Fruit fly (Drosophila melanogaster) whole organism, prepupa: ENCODE measurements around the gene CG18262.
A peak's percentile ranks its signal among the peaks of the same experiment; 100 is the strongest.

Source experiments
- Blimp-1 ChIP-seq: fragments of 200-800 bp; sonication (Bioruptor generic); optimal IDR thresholded peaks from 3 replicates; lab custom pipeline; 2017; ENCODE audit warnings: missing biosample characterization, missing genetic modification characterization, mild to moderate bottlenecking, moderate library complexity, missing genetic modification reagents
- CG10631 ChIP-seq: fragments of 200-800 bp; sonication (Bioruptor generic); optimal IDR thresholded peaks from 2 replicates; lab custom pipeline; 2016; ENCODE audit warnings: missing biosample characterization, missing genetic modification characterization
- CG10669 ChIP-seq: fragments of 200-800 bp; sonication (Bioruptor generic); optimal IDR thresholded peaks from 3 replicates; lab custom pipeline; 2018; ENCODE audit warnings: missing biosample characterization, mild to moderate bottlenecking, missing genetic modification characterization, moderate library complexity
- CG11762 ChIP-seq: fragments of 200-800 bp; sonication (Bioruptor generic); optimal IDR thresholded peaks from 3 replicates; lab custom pipeline; 2016; ENCODE audit warnings: missing biosample characterization, missing genetic modification characterization; ENCODE audit not compliant: insufficient read depth
- CG11902 ChIP-seq: fragments of 200-800 bp; sonication (Bioruptor generic); optimal IDR thresholded peaks from 3 replicates; lab custom pipeline; 2016; ENCODE audit warnings: missing biosample characterization, missing genetic modification characterization
- CG15336 ChIP-seq: fragments of 200-800 bp; sonication (Bioruptor generic); IDR thresholded peaks from 2 replicates; pipeline ENCODE4 v1.3.6; 2022; ENCODE audit warnings: missing biosample characterization, missing genetic modification characterization
- CG1621 ChIP-seq: fragments of 200-800 bp; sonication (Bioruptor generic); optimal IDR thresholded peaks from 3 replicates; lab custom pipeline; 2018; ENCODE audit warnings: missing biosample characterization, mild to moderate bottlenecking, missing genetic modification characterization
- CG3032 ChIP-seq: fragments of 200-800 bp; optimal IDR thresholded peaks from 2 replicates; lab custom pipeline; 2019; ENCODE audit warnings: missing biosample characterization, mild to moderate bottlenecking, missing genetic modification characterization, moderate library complexity
- CG31627 ChIP-seq: fragments of 200-800 bp; sonication (Bioruptor generic); optimal IDR thresholded peaks from 3 replicates; lab custom pipeline; 2016; ENCODE audit warnings: missing biosample characterization, missing genetic modification characterization
- CG32006 ChIP-seq: fragments of 200-800 bp; sonication (Bioruptor generic); optimal IDR thresholded peaks from 3 replicates; lab custom pipeline; 2017; ENCODE audit warnings: missing biosample characterization, mild to moderate bottlenecking, missing genetic modification characterization
- CG3919 ChIP-seq: fragments of 200-800 bp; sonication (Bioruptor generic); optimal IDR thresholded peaks from 3 replicates; lab custom pipeline; 2016; ENCODE audit warnings: missing biosample characterization, missing genetic modification characterization
- CG4318 ChIP-seq: fragments of 200-800 bp; sonication (Bioruptor generic); optimal IDR thresholded peaks from 3 replicates; lab custom pipeline; 2017; ENCODE audit warnings: missing biosample characterization, mild to moderate bottlenecking, missing genetic modification characterization
- CG6163 ChIP-seq: fragments of 200-800 bp; sonication (Bioruptor generic); IDR thresholded peaks from 3 replicates; pipeline ENCODE4 v1.3.6; 2022; ENCODE audit warnings: missing biosample characterization, missing genetic modification characterization
- CG6276 ChIP-seq: fragments of 200-800 bp; sonication (Bioruptor generic); optimal IDR thresholded peaks from 2 replicates; lab custom pipeline; 2017; ENCODE audit warnings: missing biosample characterization, mild to moderate bottlenecking, missing genetic modification characterization
- CG6792 ChIP-seq: fragments of 200-800 bp; sonication (Bioruptor generic); optimal IDR thresholded peaks from 3 replicates; lab custom pipeline; 2016; ENCODE audit warnings: missing biosample characterization, missing genetic modification characterization
- CG6808 ChIP-seq: fragments of 200-800 bp; sonication (Bioruptor generic); optimal IDR thresholded peaks from 3 replicates; lab custom pipeline; 2017; ENCODE audit warnings: missing biosample characterization, missing genetic modification characterization, mild to moderate bottlenecking, moderate library complexity, missing genetic modification reagents
- CG6854 ChIP-seq: fragments of 200-800 bp; sonication (Bioruptor generic); optimal IDR thresholded peaks from 2 replicates; lab custom pipeline; 2017; ENCODE audit warnings: missing biosample characterization, mild to moderate bottlenecking, missing genetic modification characterization
- CG7368 ChIP-seq: fragments of 200-800 bp; sonication (Bioruptor generic); optimal IDR thresholded peaks from 3 replicates; lab custom pipeline; 2016; ENCODE audit warnings: missing biosample characterization, missing genetic modification characterization
- CG8119 ChIP-seq: fragments of 200-800 bp; sonication (Bioruptor generic); IDR thresholded peaks from 3 replicates; pipeline ENCODE4 v1.3.6; 2022; ENCODE audit warnings: missing biosample characterization, missing genetic modification characterization
- CG8632 ChIP-seq: fragments of 200-800 bp; sonication (Bioruptor generic); optimal IDR thresholded peaks from 3 replicates; lab custom pipeline; 2016; ENCODE audit warnings: missing biosample characterization, missing genetic modification characterization
- Eip75B ChIP-seq: fragments of 200-800 bp; sonication (Bioruptor generic); optimal IDR thresholded peaks from 3 replicates; lab custom pipeline; 2016; ENCODE audit warnings: missing biosample characterization, missing genetic modification characterization
- Eip78C ChIP-seq: fragments of 200-800 bp; sonication (Bioruptor generic); peaks from one replicate; lab custom pipeline; 2016; ENCODE audit warnings: missing biosample characterization, missing genetic modification characterization
- Eip93F ChIP-seq: fragments of 200-800 bp; sonication (Bioruptor generic); optimal IDR thresholded peaks from 2 replicates; lab custom pipeline; 2016; ENCODE audit warnings: missing biosample characterization, mild to moderate bottlenecking, missing genetic modification characterization
- Ets96B ChIP-seq: fragments of 200-800 bp; optimal IDR thresholded peaks from 2 replicates; lab custom pipeline; 2019; ENCODE audit warnings: missing biosample characterization, mild to moderate bottlenecking, missing genetic modification characterization, moderate library complexity
- Gug ChIP-seq: fragments of 200-800 bp; sonication (Bioruptor generic); IDR thresholded peaks from 2 replicates; pipeline ENCODE4 v1.3.6; 2022; ENCODE audit warnings: missing biosample characterization, missing genetic modification characterization
- Hr38 ChIP-seq: sonication (Bioruptor generic); optimal IDR thresholded peaks from 2 replicates; lab custom pipeline; 2016; ENCODE audit warnings: missing biosample characterization, missing genetic modification characterization
- Hr39 ChIP-seq: fragments of 200-800 bp; sonication (Bioruptor generic); optimal IDR thresholded peaks from 2 replicates; lab custom pipeline; 2016; ENCODE audit warnings: missing biosample characterization, missing genetic modification characterization
- Hr4 ChIP-seq: fragments of 200-800 bp; sonication (Bioruptor generic); optimal IDR thresholded peaks from 3 replicates; lab custom pipeline; 2016; ENCODE audit warnings: missing biosample characterization, missing genetic modification characterization
- Lpt ChIP-seq: fragments of 200-800 bp; sonication (Bioruptor generic); optimal IDR thresholded peaks from 3 replicates; lab custom pipeline; 2016; ENCODE audit warnings: missing biosample characterization, missing genetic modification characterization
- Met ChIP-seq: fragments of 200-800 bp; sonication (Bioruptor generic); optimal IDR thresholded peaks from 3 replicates; lab custom pipeline; 2016; ENCODE audit warnings: missing biosample characterization, missing genetic modification characterization
- OdsH ChIP-seq: fragments of 200-800 bp; sonication (Bioruptor generic); optimal IDR thresholded peaks from 3 replicates; lab custom pipeline; 2016; ENCODE audit warnings: missing biosample characterization, missing genetic modification characterization
- Smox ChIP-seq: fragments of 200-800 bp; sonication (Bioruptor generic); optimal IDR thresholded peaks from 3 replicates; lab custom pipeline; 2016; ENCODE audit warnings: missing biosample characterization, missing genetic modification characterization
- Sox102F ChIP-seq: fragments of 200-800 bp; sonication (Bioruptor generic); optimal IDR thresholded peaks from 2 replicates; lab custom pipeline; 2016; ENCODE audit warnings: missing biosample characterization, mild to moderate bottlenecking, missing genetic modification characterization
- Sox14 ChIP-seq: fragments of 200-800 bp; sonication (Bioruptor generic); optimal IDR thresholded peaks from 3 replicates; lab custom pipeline; 2016; ENCODE audit warnings: missing biosample characterization, missing genetic modification characterization
- Sox15 ChIP-seq: fragments of 200-800 bp; sonication (Bioruptor generic); optimal IDR thresholded peaks from 3 replicates; lab custom pipeline; 2016; ENCODE audit warnings: missing biosample characterization, missing genetic modification characterization
- achi ChIP-seq: fragments of 200-800 bp; sonication (Bioruptor generic); optimal IDR thresholded peaks from 3 replicates; lab custom pipeline; 2016; ENCODE audit warnings: missing biosample characterization, missing genetic modification characterization
- acj6 ChIP-seq: fragments of 200-800 bp; sonication (Bioruptor generic); optimal IDR thresholded peaks from 3 replicates; lab custom pipeline; 2016; ENCODE audit warnings: missing biosample characterization, missing genetic modification characterization
- cyc ChIP-seq: fragments of 200-800 bp; sonication (Bioruptor generic); optimal IDR thresholded peaks from 3 replicates; lab custom pipeline; 2016; ENCODE audit warnings: missing biosample characterization, missing genetic modification characterization
- dac ChIP-seq: fragments of 200-800 bp; sonication (Bioruptor generic); optimal IDR thresholded peaks from 2 replicates; lab custom pipeline; 2017; ENCODE audit warnings: missing biosample characterization, mild to moderate bottlenecking, missing genetic modification characterization
- dsx ChIP-seq: fragments of 200-800 bp; optimal IDR thresholded peaks from 3 replicates; lab custom pipeline; 2019; ENCODE audit warnings: missing biosample characterization, mild to moderate bottlenecking, missing genetic modification characterization, moderate library complexity; ENCODE audit not compliant: poor library complexity, severe bottlenecking
- eg ChIP-seq: fragments of 200-800 bp; sonication (Bioruptor generic); IDR thresholded peaks from 3 replicates; pipeline ENCODE4 v1.3.6; 2022; ENCODE audit warnings: missing biosample characterization, missing genetic modification characterization
- esn ChIP-seq: fragments of 200-800 bp; sonication (Bioruptor generic); optimal IDR thresholded peaks from 2 replicates; lab custom pipeline; 2016; ENCODE audit warnings: missing biosample characterization, mild to moderate bottlenecking, missing genetic modification characterization, moderate library complexity
- fd59A ChIP-seq: fragments of 200-800 bp; sonication (Bioruptor generic); optimal IDR thresholded peaks from 2 replicates; lab custom pipeline; 2017; ENCODE audit warnings: missing biosample characterization, mild to moderate bottlenecking, missing genetic modification characterization, missing genetic modification reagents
- fd85E ChIP-seq: fragments of 200-800 bp; sonication (Bioruptor generic); optimal IDR thresholded peaks from 3 replicates; lab custom pipeline; 2016; ENCODE audit warnings: missing biosample characterization, missing genetic modification characterization
- fkh ChIP-seq: fragments of 200-800 bp; sonication (Bioruptor generic); optimal IDR thresholded peaks from 3 replicates; lab custom pipeline; 2017; ENCODE audit warnings: missing biosample characterization, mild to moderate bottlenecking, missing genetic modification characterization, moderate library complexity
- lz ChIP-seq: fragments of 200-800 bp; sonication (Bioruptor generic); optimal IDR thresholded peaks from 3 replicates; lab custom pipeline; 2016; ENCODE audit warnings: missing biosample characterization, missing genetic modification characterization
- net ChIP-seq: fragments of 200-800 bp; sonication (Bioruptor generic); optimal IDR thresholded peaks from 3 replicates; lab custom pipeline; 2016; ENCODE audit warnings: missing biosample characterization, missing genetic modification characterization
- pdm3 ChIP-seq: fragments of 200-800 bp; sonication (Bioruptor generic); optimal IDR thresholded peaks from 3 replicates; lab custom pipeline; 2016; ENCODE audit warnings: missing biosample characterization, missing genetic modification characterization
- salr ChIP-seq, 2 experiments: fragments of 200-800 bp; sonication (Bioruptor generic); optimal IDR thresholded peaks; 3 replicates each; lab custom pipeline; 2016 to 2018; ENCODE audit warnings: missing biosample characterization in 2 of 2, missing genetic modification characterization in 2 of 2, mild to moderate bottlenecking in 1 of 2
- ss ChIP-seq, 2 experiments: fragments of 200-800 bp; sonication (Bioruptor generic); optimal IDR thresholded peaks; 2 replicates in 1 of 2; 3 replicates in 1 of 2; lab custom pipeline; 2017 to 2018; ENCODE audit warnings: mild to moderate bottlenecking in 2 of 2, missing biosample characterization in 2 of 2, missing genetic modification characterization in 2 of 2, moderate library complexity in 1 of 2
- svp ChIP-seq: fragments of 200-800 bp; sonication (Bioruptor generic); peaks from one replicate; lab custom pipeline; 2016; ENCODE audit warnings: missing biosample characterization, missing genetic modification characterization
- topi ChIP-seq: fragments of 200-800 bp; sonication (Bioruptor generic); optimal IDR thresholded peaks from 3 replicates; lab custom pipeline; 2016; ENCODE audit warnings: missing biosample characterization, missing genetic modification characterization

CG18262 gene

DNA sequence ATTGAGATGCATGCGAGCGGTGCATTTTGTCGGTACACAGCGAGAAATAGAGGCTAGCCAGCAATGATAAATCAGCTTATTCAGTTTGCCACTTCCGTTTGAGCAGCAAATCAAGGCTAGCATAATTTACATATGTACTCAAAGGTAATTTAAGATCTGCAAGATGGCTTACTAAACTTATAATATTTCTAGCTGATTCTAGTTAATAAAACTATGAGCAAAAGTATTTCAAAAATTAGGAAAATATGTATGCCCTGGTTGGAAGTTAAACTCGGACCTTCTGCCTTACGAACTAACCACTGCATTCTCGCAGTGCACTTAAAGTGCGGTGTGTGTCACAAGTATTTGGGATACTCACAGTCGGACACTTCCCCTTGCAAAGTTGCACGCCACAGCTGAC lies 29.9 kb upstream of the CG18262 start:
- TF ChIP-seq fkh (no peak), Gug (GFP tag; lab: Robert Waterston, UW) (no peak), Smox (GFP tag; lab: Kevin White, UChicago) (no peak), achi (GFP tag; lab: Kevin White, UChicago) (peak; percentile 34), Blimp-1 (no peak), Hr39 (GFP tag; lab: Kevin White, UChicago) (peak; percentile 6), CG8119 (GFP tag; lab: Robert Waterston, UW) (peak; percentile 77), topi (GFP tag; lab: Kevin White, UChicago) (peak; percentile 15), fd85E (GFP tag; lab: Kevin White, UChicago) (no peak), Ets96B (tag; lab: Kevin White, UChicago) (peak; percentile 17), Met (GFP tag; lab: Kevin White, UChicago) (no peak), CG11762 (GFP tag; lab: Kevin White, UChicago) (peak; percentile 20), Hr38 (GFP tag; lab: Kevin White, UChicago) (no peak), CG3919 (peak; percentile 53), OdsH (GFP tag; lab: Kevin White, UChicago) (peak; percentile 41), pdm3 (GFP tag; lab: Kevin White, UChicago) (peak; percentile 56), cyc (no peak), CG6163 (GFP tag; lab: Robert Waterston, UW) (peak; percentile 66; the same call in 2 of the 3 replicates), dac (GFP tag; lab: Kevin White, UChicago) (peak; percentile 47), Eip93F (GFP tag; lab: Kevin White, UChicago) (no peak), esn (peak; percentile 18), CG31627 (GFP tag; lab: Kevin White, UChicago) (no peak), CG6808 (peak; percentile 48), ss (GFP tag; optimal IDR thresholded peaks at IDR 0.05; lab: Kevin White, UChicago) (peak; percentile 67 to 78), lz (GFP tag; lab: Kevin White, UChicago) (no peak), CG4318 (GFP tag; lab: Kevin White, UChicago) (peak; percentile 57), CG15336 (GFP tag; lab: Robert Waterston, UW) (peak; percentile 76), Lpt (GFP tag; lab: Kevin White, UChicago) (peak; percentile 54), CG10631 (peak; percentile 30), salr (GFP tag; optimal IDR thresholded peaks at IDR 0.05; lab: Kevin White, UChicago) (peak in 1 of 2 experiments; percentile 38), Eip78C (GFP tag; lab: Kevin White, UChicago) (peak; percentile 92), svp (GFP tag; lab: Kevin White, UChicago) (no peak), CG7368 (GFP tag; lab: Kevin White, UChicago) (peak; percentile 22), net (GFP tag; lab: Kevin White, UChicago) (peak; percentile 63), Sox102F (GFP tag; lab: Kevin White, UChicago) (no peak), Sox14 (GFP tag; lab: Kevin White, UChicago) (peak; percentile 28), CG6854 (GFP tag; lab: Kevin White, UChicago) (no peak), dsx (GFP tag; lab: Kevin White, UChicago) (peak; percentile 27), CG1621 (tag; lab: Kevin White, UChicago) (no peak), CG11902 (GFP tag; lab: Kevin White, UChicago) (peak; percentile 5), CG32006 (peak; percentile 85), Sox15 (GFP tag; lab: Kevin White, UChicago) (peak; percentile 0), CG6792 (GFP tag; lab: Kevin White, UChicago) (peak; percentile 25), fd59A (GFP tag; lab: Kevin White, UChicago) (peak; percentile 36), acj6 (GFP tag; lab: Kevin White, UChicago) (peak; percentile 34), Hr4 (peak; percentile 76), CG3032 (tag; lab: Kevin White, UChicago) (peak; percentile 46), CG6276 (GFP tag; lab: Kevin White, UChicago) (peak; percentile 66), Eip75B (GFP tag; lab: Kevin White, UChicago) (peak; percentile 28), CG8632 (GFP tag; lab: Kevin White, UChicago) (peak; percentile 4), CG10669 (peak; percentile 40), eg (GFP tag; lab: Robert Waterston, UW) (peak; percentile 62)
- TF ChIP-seq, all 60 proteins: peak for 37
